Fruit fly (Drosophila melanogaster): ENCODE measurements around the gene CG31715.

dm6 chr2L:10344029-10344606, 2.7 kb downstream of the CG31715 start, which contains the start of gene Frmd5:
- no peak for TF ChIP-seq h (GFP tag; optimal IDR thresholded peaks at IDR 0.05)
- no peak for TF ChIP-seq Dfd (GFP tag; optimal IDR thresholded peaks at IDR 0.05)
- TF ChIP-seq pan (optimal IDR thresholded peaks at IDR 0.05), result no peak
- no peak for TF ChIP-seq sv (GFP tag; optimal IDR thresholded peaks at IDR 0.05)
- TF ChIP-seq Rel (GFP tag; optimal IDR thresholded peaks at IDR 0.05), result no peak
- no peak for TF ChIP-seq Rel (tag; optimal IDR thresholded peaks at IDR 0.05)
- TF ChIP-seq N (GFP tag; optimal IDR thresholded peaks at IDR 0.05), result no peak
- TF ChIP-seq usp (GFP tag; optimal IDR thresholded peaks at IDR 0.05), result no peak
- no peak for TF ChIP-seq OdsH (GFP tag; optimal IDR thresholded peaks at IDR 0.05)
- TF ChIP-seq dsf (GFP tag; optimal IDR thresholded peaks at IDR 0.05; ENCODE audit: borderline replicate concordance), result no peak
- TF ChIP-seq fru (GFP tag; optimal IDR thresholded peaks at IDR 0.05), result no peak
- TF ChIP-seq jim (GFP tag; optimal IDR thresholded peaks at IDR 0.05), result no peak

Data from whole organism, wandering third instar larva.